Fruit fly (Drosophila melanogaster) whole organism, embryonic: ENCODE data around the gene CG15577.

Experiments
- Bdp1 ChIP-seq: fragments of 200-800 bp; sonication (Bioruptor generic); optimal IDR thresholded peaks from 3 replicates; lab custom pipeline; 2016; ENCODE audit warnings: missing biosample characterization, missing genetic modification characterization
- CG11504 ChIP-seq: fragments of 200-800 bp; sonication (Bioruptor generic); optimal IDR thresholded peaks from 3 replicates; lab custom pipeline; 2019; ENCODE audit warnings: missing biosample characterization, mild to moderate bottlenecking, missing genetic modification characterization, moderate library complexity
- CG12769 ChIP-seq: fragments of 200-800 bp; sonication (Bioruptor generic); optimal IDR thresholded peaks from 2 replicates; lab custom pipeline; 2019; ENCODE audit warnings: missing biosample characterization, mild to moderate bottlenecking, missing genetic modification characterization, moderate library complexity
- CG14860 ChIP-seq: fragments of 200-800 bp; sonication (Bioruptor generic); IDR thresholded peaks from 3 replicates; pipeline ENCODE4 v1.3.6; 2022; ENCODE audit warnings: missing biosample characterization, missing genetic modification characterization; ENCODE audit not compliant: partially characterized antibody
- CG15601 ChIP-seq: fragments of 200-800 bp; sonication (Bioruptor generic); optimal IDR thresholded peaks from 3 replicates; lab custom pipeline; 2019; ENCODE audit warnings: missing biosample characterization, mild to moderate bottlenecking, missing genetic modification characterization, moderate library complexity
- CG1792 ChIP-seq: fragments of 200-800 bp; sonication (Bioruptor generic); optimal IDR thresholded peaks from 2 replicates; lab custom pipeline; 2016; ENCODE audit warnings: missing biosample characterization, missing genetic modification characterization
- CG18599 ChIP-seq: fragments of 200-800 bp; sonication (Bioruptor generic); optimal IDR thresholded peaks from 3 replicates; lab custom pipeline; 2017; ENCODE audit warnings: missing biosample characterization, missing genetic modification characterization, mild to moderate bottlenecking, moderate library complexity, missing genetic modification reagents
- CG18619 ChIP-seq: fragments of 200-800 bp; sonication (Bioruptor generic); optimal IDR thresholded peaks from 3 replicates; lab custom pipeline; 2017; ENCODE audit warnings: missing biosample characterization, mild to moderate bottlenecking, missing genetic modification characterization
- CG2678 ChIP-seq: fragments of 200-800 bp; sonication (Bioruptor generic); optimal IDR thresholded peaks from 3 replicates; lab custom pipeline; 2019; ENCODE audit warnings: missing biosample characterization, mild to moderate bottlenecking, missing genetic modification characterization, moderate library complexity
- CG32767 ChIP-seq: fragments of 200-800 bp; sonication (Bioruptor generic); IDR thresholded peaks from 2 replicates; pipeline ENCODE4 v1.3.6; 2022; ENCODE audit warnings: missing biosample characterization, missing genetic modification characterization
- CG42726 ChIP-seq: fragments of 200-800 bp; sonication (Bioruptor generic); IDR thresholded peaks from 2 replicates; pipeline ENCODE4 v1.3.6; 2022; ENCODE audit warnings: missing biosample characterization, missing genetic modification characterization; ENCODE audit not compliant: partially characterized antibody
- CG4404 ChIP-seq: fragments of 200-800 bp; sonication (Bioruptor generic); IDR thresholded peaks from 2 replicates; pipeline ENCODE4 v1.3.6; 2022; ENCODE audit warnings: missing biosample characterization, missing genetic modification characterization
- CG4707 ChIP-seq: fragments of 200-800 bp; sonication (Bioruptor generic); optimal IDR thresholded peaks from 2 replicates; lab custom pipeline; 2018; ENCODE audit warnings: missing biosample characterization, mild to moderate bottlenecking, missing genetic modification characterization, moderate library complexity
- CG6791 ChIP-seq: fragments of 200-800 bp; sonication (Bioruptor generic); IDR thresholded peaks from 3 replicates; pipeline ENCODE4 v1.3.6; 2022; ENCODE audit warnings: missing biosample characterization, missing genetic modification characterization; ENCODE audit not compliant: partially characterized antibody
- CG8290 ChIP-seq, 3 experiments: fragments of 200-800 bp; sonication (Bioruptor generic); optimal IDR thresholded peaks; 2 replicates each; lab custom pipeline; 2016 to 2019; ENCODE audit warnings: missing biosample characterization in 3 of 3, missing genetic modification characterization in 3 of 3, mild to moderate bottlenecking in 2 of 3, moderate library complexity in 1 of 3
- CG8478 ChIP-seq: fragments of >200 bp; optimal IDR thresholded peaks from 2 replicates; lab custom pipeline; 2018
- CG8765 ChIP-seq: fragments of 200-800 bp; sonication (Bioruptor generic); IDR thresholded peaks from 2 replicates; pipeline ENCODE4 v1.3.6; 2022; ENCODE audit warnings: missing biosample characterization, missing genetic modification characterization
- Doc2 ChIP-seq: fragments of 200-800 bp; sonication (Bioruptor generic); IDR thresholded peaks from 2 replicates; pipeline ENCODE4 v1.3.6; 2022; ENCODE audit warnings: missing biosample characterization, missing genetic modification characterization
- Drgx ChIP-seq: fragments of 200-800 bp; sonication (Bioruptor generic); IDR thresholded peaks from 2 replicates; pipeline ENCODE4 v1.3.6; 2022; ENCODE audit warnings: missing biosample characterization, missing genetic modification characterization
- Jarid2 ChIP-seq: fragments of 200-800 bp; sonication (Bioruptor generic); optimal IDR thresholded peaks from 3 replicates; lab custom pipeline; 2017; ENCODE audit warnings: mild to moderate bottlenecking, missing biosample characterization, missing genetic modification reagents, missing genetic modification characterization
- NC2α ChIP-seq: fragments of 200-800 bp; sonication (Bioruptor generic); optimal IDR thresholded peaks from 2 replicates; lab custom pipeline; 2016; ENCODE audit warnings: missing biosample characterization, missing genetic modification characterization
- Pdp1 ChIP-seq, 2 experiments: fragments of 200-800 bp; sonication (Bioruptor generic); optimal IDR thresholded peaks; 3 replicates each; lab custom pipeline; 2016; ENCODE audit warnings: missing biosample characterization in 2 of 2, missing genetic modification characterization in 2 of 2, mild to moderate bottlenecking in 1 of 2, moderate library complexity in 1 of 2
- Scr ChIP-seq: fragments of 200-800 bp; sonication (Bioruptor generic); IDR thresholded peaks from 2 replicates; pipeline ENCODE4 v1.3.6; 2022; ENCODE audit warnings: missing biosample characterization, missing genetic modification characterization; ENCODE audit not compliant: partially characterized antibody
- Side ChIP-seq: fragments of 200-800 bp; sonication (Bioruptor generic); optimal IDR thresholded peaks from 2 replicates; lab custom pipeline; 2016; ENCODE audit warnings: missing biosample characterization, missing genetic modification characterization
- Sin3A ChIP-seq: fragments of >200 bp; optimal IDR thresholded peaks from 2 replicates; lab custom pipeline; 2018
- Tbp ChIP-seq: fragments of >200 bp; optimal IDR thresholded peaks from 2 replicates; lab custom pipeline; 2018; ENCODE audit warnings: missing biosample characterization, missing genetic modification characterization
- Vsx1 ChIP-seq: fragments of 200-800 bp; sonication (Bioruptor generic); optimal IDR thresholded peaks from 2 replicates; lab custom pipeline; 2017; ENCODE audit warnings: missing biosample characterization, mild to moderate bottlenecking, missing genetic modification characterization, missing genetic modification reagents
- br ChIP-seq: fragments of >200 bp; optimal IDR thresholded peaks from 2 replicates; lab custom pipeline; 2017
- cad ChIP-seq: fragments of >200 bp; optimal IDR thresholded peaks from 2 replicates; lab custom pipeline; 2017; ENCODE audit warnings: missing biosample characterization, missing genetic modification characterization
- chm ChIP-seq: fragments of 200-800 bp; sonication (Bioruptor generic); IDR thresholded peaks from 2 replicates; pipeline ENCODE4 v1.3.6; 2022; ENCODE audit warnings: missing biosample characterization, missing genetic modification characterization
- crol ChIP-seq: fragments of 200-800 bp; sonication (Bioruptor generic); IDR thresholded peaks from 2 replicates; pipeline ENCODE4 v1.3.6; 2022; ENCODE audit warnings: missing biosample characterization, missing genetic modification characterization
- cwo ChIP-seq: fragments of 200-800 bp; sonication (Bioruptor generic); optimal IDR thresholded peaks from 3 replicates; lab custom pipeline; 2017; ENCODE audit warnings: missing biosample characterization, missing genetic modification characterization, mild to moderate bottlenecking, moderate library complexity, missing genetic modification reagents
- dmrt99B ChIP-seq: fragments of 200-800 bp; sonication (Bioruptor generic); optimal IDR thresholded peaks from 2 replicates; lab custom pipeline; 2018; ENCODE audit warnings: missing biosample characterization, mild to moderate bottlenecking, missing genetic modification characterization, moderate library complexity
- fd3F ChIP-seq: fragments of 200-800 bp; sonication (Bioruptor generic); optimal IDR thresholded peaks from 2 replicates; lab custom pipeline; 2018; ENCODE audit warnings: missing biosample characterization, mild to moderate bottlenecking, missing genetic modification characterization, moderate library complexity
- h ChIP-seq: fragments of >200 bp; optimal IDR thresholded peaks from 2 replicates; lab custom pipeline; 2017
- hth ChIP-seq: fragments of >200 bp; optimal IDR thresholded peaks from 2 replicates; lab custom pipeline; 2017; ENCODE audit warnings: inconsistent platforms
- inv ChIP-seq: fragments of 200-800 bp; sonication (Bioruptor generic); IDR thresholded peaks from 2 replicates; pipeline ENCODE4 v1.3.6; 2022; ENCODE audit warnings: missing biosample characterization, missing genetic modification characterization; ENCODE audit not compliant: partially characterized antibody
- klu ChIP-seq: fragments of 200-800 bp; sonication (Bioruptor generic); IDR thresholded peaks from 2 replicates; pipeline ENCODE4 v1.3.6; 2022; ENCODE audit warnings: missing biosample characterization, missing genetic modification characterization
- lilli ChIP-seq: fragments of 200-800 bp; sonication (Bioruptor generic); optimal IDR thresholded peaks from 3 replicates; lab custom pipeline; 2016; ENCODE audit warnings: missing biosample characterization, missing genetic modification characterization
- otp ChIP-seq: fragments of 200-800 bp; sonication (Bioruptor generic); IDR thresholded peaks from 3 replicates; pipeline ENCODE4, ENCODE4 v1.3.6; 2022; ENCODE audit warnings: missing biosample characterization, missing genetic modification characterization
- pho ChIP-seq: fragments of 200-800 bp; sonication (Bioruptor generic); optimal IDR thresholded peaks from 2 replicates; lab custom pipeline; 2016; ENCODE audit warnings: missing biosample characterization, missing genetic modification characterization
- row ChIP-seq: fragments of 200-800 bp; sonication (Bioruptor generic); IDR thresholded peaks from 3 replicates; pipeline ENCODE4 v1.3.6; 2022; ENCODE audit warnings: missing biosample characterization, missing genetic modification characterization
- schlank ChIP-seq: fragments of 200-800 bp; sonication (Bioruptor generic); optimal IDR thresholded peaks from 2 replicates; lab custom pipeline; 2018; ENCODE audit warnings: missing biosample characterization, mild to moderate bottlenecking, missing genetic modification characterization
- sima ChIP-seq: fragments of 200-800 bp; sonication (Bioruptor generic); optimal IDR thresholded peaks from 2 replicates; lab custom pipeline; 2016; ENCODE audit warnings: missing biosample characterization, missing genetic modification characterization
- tll ChIP-seq, 2 experiments: fragments of 200-800 bp in 1 of 2; fragments of >200 bp in 1 of 2; sonication (Bioruptor generic) in 1 of 2; optimal IDR thresholded peaks; 2 replicates each; lab custom pipeline; 2017 to 2019; ENCODE audit warnings: missing biosample characterization in 2 of 2, missing genetic modification characterization in 2 of 2, mild to moderate bottlenecking in 1 of 2, moderate library complexity in 1 of 2
- unpg ChIP-seq: fragments of 200-800 bp; sonication (Bioruptor generic); optimal IDR thresholded peaks from 3 replicates; lab custom pipeline; 2018; ENCODE audit warnings: missing biosample characterization, mild to moderate bottlenecking, missing genetic modification characterization, moderate library complexity
- zfh1 ChIP-seq: fragments of 200-800 bp; sonication (Bioruptor generic); IDR thresholded peaks from 3 replicates; pipeline ENCODE4 v1.3.6; 2022; ENCODE audit warnings: missing biosample characterization, missing genetic modification characterization

The CG15577 gene

DNA sequence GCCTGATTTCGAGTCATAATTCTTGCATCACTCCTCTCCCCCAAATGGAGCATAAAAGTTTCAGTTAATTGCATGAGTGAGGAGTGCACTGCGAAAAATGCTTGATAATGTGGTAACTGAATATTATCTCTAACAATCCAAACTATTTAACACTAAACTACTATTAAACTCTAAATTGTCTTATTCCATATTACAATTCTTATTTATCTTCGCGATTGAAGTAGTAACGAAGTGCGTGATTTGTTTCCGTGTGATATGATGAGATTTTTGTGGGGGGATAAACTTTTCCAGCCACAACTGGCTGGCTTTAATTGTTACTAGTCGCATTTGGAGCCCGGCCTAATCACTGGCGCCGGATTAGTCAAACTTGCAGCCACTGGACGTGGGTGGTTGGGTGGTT, 12.5 kb downstream of the CG15577 start (continued):
- no peak for TF ChIP-seq CG1792 (GFP tag; lab: Kevin White, UChicago)
- no peak for TF ChIP-seq tll (GFP tag; optimal IDR thresholded peaks at IDR 0.05; lab: Kevin White, UChicago)
- peak; percentile 22 for TF ChIP-seq CG11504 (tag; lab: Kevin White, UChicago)
- no peak for TF ChIP-seq br (lab: Kevin White, UChicago)
- TF ChIP-seq CG4404 (GFP tag; lab: Robert Waterston, UW): no peak
- no peak for TF ChIP-seq hth (lab: Kevin White, UChicago)
- no peak for TF ChIP-seq cwo
- no peak for TF ChIP-seq CG14860 (GFP tag; lab: Robert Waterston, UW)
- TF ChIP-seq NC2α (GFP tag; lab: Kevin White, UChicago): no peak
- TF ChIP-seq lilli (GFP tag; lab: Kevin White, UChicago): no peak
- TF ChIP-seq CG8290 (GFP tag; optimal IDR thresholded peaks at IDR 0.05; lab: Kevin White, UChicago): no peak
- TF ChIP-seq CG8290 (tag; optimal IDR thresholded peaks at IDR 0.05; lab: Kevin White, UChicago): peak in 1 of 2 experiments; percentile 25
- TF ChIP-seq Doc2 (GFP tag; lab: Robert Waterston, UW): no peak
- no peak for TF ChIP-seq CG12769 (tag; lab: Kevin White, UChicago)
- TF ChIP-seq CG42726 (GFP tag; lab: Robert Waterston, UW): no peak
- no peak for TF ChIP-seq CG8478
- TF ChIP-seq Vsx1: no peak
- TF ChIP-seq crol (GFP tag; lab: Robert Waterston, UW): no peak
- TF ChIP-seq CG2678: peak; percentile 5
- TF ChIP-seq otp (GFP tag; lab: Robert Waterston, UW): no peak
- no peak for TF ChIP-seq h
- TF ChIP-seq Side: no peak
- TF ChIP-seq fd3F (GFP tag; lab: Kevin White, UChicago): no peak
- no peak for TF ChIP-seq zfh1
- no peak for TF ChIP-seq Tbp (GFP tag; lab: Kevin White, UChicago)
- TF ChIP-seq unpg: peak; percentile 12
- no peak for TF ChIP-seq cad (GFP tag; lab: Kevin White, UChicago)
- no peak for TF ChIP-seq schlank (tag; lab: Kevin White, UChicago)
- TF ChIP-seq Scr: no peak
- TF ChIP-seq row (GFP tag; lab: Robert Waterston, UW): peak; percentile 37
- no peak for TF ChIP-seq Sin3A
- TF ChIP-seq Bdp1 (GFP tag; lab: Kevin White, UChicago): no peak
- no peak for TF ChIP-seq inv
- no peak for TF ChIP-seq CG18619 (GFP tag; lab: Kevin White, UChicago)
- no peak for TF ChIP-seq CG8765 (GFP tag; lab: Robert Waterston, UW)
- TF ChIP-seq CG6791 (GFP tag; lab: Robert Waterston, UW): no peak
- TF ChIP-seq CG18599 (GFP tag; lab: Kevin White, UChicago): peak; percentile 8
- TF ChIP-seq CG4707 (GFP tag; lab: Kevin White, UChicago): no peak
- TF ChIP-seq sima (GFP tag; lab: Kevin White, UChicago): no peak
- TF ChIP-seq Pdp1 (GFP tag; optimal IDR thresholded peaks at IDR 0.05; lab: Kevin White, UChicago): no peak
- TF ChIP-seq CG15601 (tag; lab: Kevin White, UChicago): no peak
- peak; percentile 70; the same call in 1 of the 2 replicates for TF ChIP-seq Drgx (GFP tag; lab: Robert Waterston, UW)
- TF ChIP-seq klu (GFP tag; lab: Robert Waterston, UW): no peak
- no peak for TF ChIP-seq CG32767 (GFP tag; lab: Robert Waterston, UW)
- TF ChIP-seq dmrt99B (tag; lab: Kevin White, UChicago): peak; percentile 38
- no peak for TF ChIP-seq Jarid2 (GFP tag; lab: Kevin White, UChicago)
- TF ChIP-seq pho (GFP tag; lab: Kevin White, UChicago): no peak
- no peak for TF ChIP-seq chm (GFP tag; lab: Robert Waterston, UW)
